Fruit fly (Drosophila melanogaster) whole organism, embryonic: ENCODE results near the gene sac.

ENCODE experiments used
- Adf1 ChIP-seq: fragments of 200-800 bp; sonication (Bioruptor generic); IDR thresholded peaks from 2 replicates; pipeline ENCODE4 v1.3.6; 2022; ENCODE audit warnings: missing biosample characterization, missing genetic modification characterization
- B-H1 ChIP-seq: fragments of 200-800 bp; sonication (Bioruptor generic); IDR thresholded peaks from 3 replicates; pipeline ENCODE4 v1.3.6; 2022; ENCODE audit warnings: missing biosample characterization, missing genetic modification characterization
- Blimp-1 ChIP-seq: fragments of 200-800 bp; sonication (Bioruptor generic); optimal IDR thresholded peaks from 3 replicates; lab custom pipeline; 2018; ENCODE audit warnings: missing biosample characterization, missing genetic modification characterization, mild to moderate bottlenecking, moderate library complexity, missing genetic modification reagents
- CG1024 ChIP-seq: fragments of 200-800 bp; sonication (Bioruptor generic); IDR thresholded peaks from 2 replicates; pipeline ENCODE4 v1.3.6; 2022; ENCODE audit warnings: missing biosample characterization, missing genetic modification characterization
- CG10366 ChIP-seq: fragments of 200-800 bp; sonication (Bioruptor generic); IDR thresholded peaks from 2 replicates; pipeline ENCODE4 v1.3.6; 2022; ENCODE audit warnings: missing biosample characterization, missing genetic modification characterization
- CG10462 ChIP-seq: fragments of 200-800 bp; sonication (Bioruptor generic); optimal IDR thresholded peaks from 2 replicates; lab custom pipeline; 2016; ENCODE audit warnings: missing biosample characterization, missing genetic modification characterization
- CG10543 ChIP-seq: fragments of 200-800 bp; sonication (Bioruptor generic); optimal IDR thresholded peaks from 3 replicates; lab custom pipeline; 2017; ENCODE audit warnings: missing biosample characterization, mild to moderate bottlenecking, missing genetic modification characterization, moderate library complexity
- CG11093 ChIP-seq: fragments of 200-800 bp; sonication (Bioruptor generic); IDR thresholded peaks from 3 replicates; pipeline ENCODE4 v1.3.6; 2022; ENCODE audit warnings: missing biosample characterization, missing genetic modification characterization
- CG13894 ChIP-seq: fragments of 200-800 bp; sonication (Bioruptor generic); optimal IDR thresholded peaks from 3 replicates; lab custom pipeline; 2018; ENCODE audit warnings: missing biosample characterization, mild to moderate bottlenecking, missing genetic modification characterization, moderate library complexity
- CG14050 ChIP-seq: fragments of 200-800 bp; sonication (Bioruptor generic); IDR thresholded peaks from 3 replicates; pipeline ENCODE4 v1.3.6; 2022; ENCODE audit warnings: missing biosample characterization, missing genetic modification characterization
- CG14965 ChIP-seq: fragments of 200-800 bp; sonication (Bioruptor generic); optimal IDR thresholded peaks from 2 replicates; lab custom pipeline; 2016; ENCODE audit warnings: missing biosample characterization, missing genetic modification characterization, borderline replicate concordance
- CG15514 ChIP-seq: fragments of 200-800 bp; sonication (Bioruptor generic); optimal IDR thresholded peaks from 3 replicates; lab custom pipeline; 2017; ENCODE audit warnings: missing biosample characterization, missing genetic modification characterization, mild to moderate bottlenecking, moderate library complexity, missing genetic modification reagents
- CG16779 ChIP-seq: fragments of 200-800 bp; sonication (Bioruptor generic); IDR thresholded peaks from 2 replicates; pipeline ENCODE4 v1.3.6; 2022; ENCODE audit warnings: missing biosample characterization, missing genetic modification characterization
- CG2199 ChIP-seq: fragments of 200-800 bp; sonication (Bioruptor generic); IDR thresholded peaks from 3 replicates; pipeline ENCODE4 v1.3.6; 2022; ENCODE audit warnings: missing biosample characterization, missing genetic modification characterization
- CG31224 ChIP-seq: fragments of 200-800 bp; sonication (Bioruptor generic); IDR thresholded peaks from 2 replicates; pipeline ENCODE4 v1.3.6; 2022; ENCODE audit warnings: missing biosample characterization, missing genetic modification characterization
- CG3838 ChIP-seq: fragments of 200-800 bp; sonication (Bioruptor generic); optimal IDR thresholded peaks from 3 replicates; lab custom pipeline; 2016; ENCODE audit warnings: missing biosample characterization, missing genetic modification characterization
- CG6175 ChIP-seq: fragments of 200-800 bp; sonication (Bioruptor generic); IDR thresholded peaks from 3 replicates; pipeline ENCODE4 v1.3.6; 2022; ENCODE audit warnings: missing biosample characterization, missing genetic modification characterization
- CG7271 ChIP-seq: fragments of 200-800 bp; sonication (Bioruptor generic); optimal IDR thresholded peaks from 2 replicates; lab custom pipeline; 2018; ENCODE audit warnings: missing biosample characterization, mild to moderate bottlenecking, missing genetic modification characterization, moderate library complexity
- CG7556 ChIP-seq: fragments of 200-800 bp; sonication (Bioruptor generic); optimal IDR thresholded peaks from 2 replicates; lab custom pipeline; 2017; ENCODE audit warnings: missing biosample characterization, mild to moderate bottlenecking, missing genetic modification characterization
- CG7786 ChIP-seq: fragments of 200-800 bp; sonication (Bioruptor generic); optimal IDR thresholded peaks from 2 replicates; lab custom pipeline; 2016; ENCODE audit warnings: missing biosample characterization, missing genetic modification characterization
- CTCF ChIP-seq: fragments of 200-800 bp; sonication (Bioruptor generic); optimal IDR thresholded peaks from 2 replicates; lab custom pipeline; 2017; ENCODE audit warnings: missing biosample characterization, mild to moderate bottlenecking, missing genetic modification characterization, moderate library complexity
- E2f2 ChIP-seq: fragments of 200-800 bp; sonication (Bioruptor generic); IDR thresholded peaks from 2 replicates; pipeline ENCODE4 v1.3.6; 2022; ENCODE audit warnings: missing biosample characterization, missing genetic modification characterization
- Gsc ChIP-seq: fragments of 200-800 bp; sonication (Bioruptor generic); IDR thresholded peaks from 2 replicates; pipeline ENCODE4 v1.3.6; 2022; ENCODE audit warnings: missing biosample characterization, missing genetic modification characterization
- HmgZ ChIP-seq: fragments of 200-800 bp; sonication (Bioruptor generic); optimal IDR thresholded peaks from 2 replicates; lab custom pipeline; 2018; ENCODE audit warnings: missing biosample characterization, mild to moderate bottlenecking, missing genetic modification characterization
- Lim3 ChIP-seq: fragments of 200-800 bp; sonication (Bioruptor generic); IDR thresholded peaks from 2 replicates; pipeline ENCODE4 v1.3.6; 2022; ENCODE audit warnings: missing biosample characterization, missing genetic modification characterization
- NFAT ChIP-seq: fragments of 200-800 bp; sonication (Bioruptor generic); IDR thresholded peaks from 2 replicates; pipeline ENCODE4 v1.3.6; 2022; ENCODE audit warnings: missing biosample characterization, missing genetic modification characterization
- Sin3A ChIP-seq: fragments of >200 bp; optimal IDR thresholded peaks from 2 replicates; lab custom pipeline; 2018
- TFAM ChIP-seq: fragments of 200-800 bp; sonication (Bioruptor generic); optimal IDR thresholded peaks from 2 replicates; lab custom pipeline; 2017; ENCODE audit warnings: missing biosample characterization, missing genetic modification characterization, inconsistent platforms
- Vsx1 ChIP-seq: fragments of 200-800 bp; sonication (Bioruptor generic); optimal IDR thresholded peaks from 2 replicates; lab custom pipeline; 2017; ENCODE audit warnings: missing biosample characterization, mild to moderate bottlenecking, missing genetic modification characterization, missing genetic modification reagents
- cato ChIP-seq: fragments of 200-800 bp; sonication (Bioruptor generic); optimal IDR thresholded peaks from 2 replicates; lab custom pipeline; 2016; ENCODE audit warnings: missing biosample characterization, missing genetic modification characterization, borderline replicate concordance
- cg ChIP-seq: fragments of 200-800 bp; sonication (Bioruptor generic); optimal IDR thresholded peaks from 3 replicates; lab custom pipeline; 2019; ENCODE audit warnings: missing biosample characterization, mild to moderate bottlenecking, missing genetic modification characterization, moderate library complexity
- crc ChIP-seq: fragments of 200-800 bp; sonication (Bioruptor generic); optimal IDR thresholded peaks from 2 replicates; lab custom pipeline; 2016; ENCODE audit warnings: missing biosample characterization, missing genetic modification characterization
- dan ChIP-seq: fragments of 200-800 bp; sonication (Bioruptor generic); IDR thresholded peaks from 2 replicates; pipeline ENCODE4 v1.3.6; 2022; ENCODE audit warnings: missing biosample characterization, missing genetic modification characterization
- dmrt11E ChIP-seq: fragments of 200-800 bp; sonication (Bioruptor generic); optimal IDR thresholded peaks from 3 replicates; lab custom pipeline; 2018; ENCODE audit warnings: missing biosample characterization, mild to moderate bottlenecking, missing genetic modification characterization, moderate library complexity
- ewg ChIP-seq: fragments of 200-800 bp; sonication (Bioruptor generic); optimal IDR thresholded peaks from 3 replicates; lab custom pipeline; 2017; ENCODE audit warnings: mild to moderate bottlenecking, missing biosample characterization, missing genetic modification reagents, missing genetic modification characterization
- exex ChIP-seq: fragments of 200-800 bp; sonication (Bioruptor generic); optimal IDR thresholded peaks from 4 replicates; lab custom pipeline; 2018; ENCODE audit warnings: missing biosample characterization, mild to moderate bottlenecking, missing genetic modification characterization, moderate library complexity
- fd3F ChIP-seq: fragments of 200-800 bp; sonication (Bioruptor generic); optimal IDR thresholded peaks from 2 replicates; lab custom pipeline; 2018; ENCODE audit warnings: missing biosample characterization, mild to moderate bottlenecking, missing genetic modification characterization, moderate library complexity
- ham ChIP-seq: fragments of 200-800 bp; sonication (Bioruptor generic); IDR thresholded peaks from 2 replicates; pipeline ENCODE4 v1.3.6; 2022; ENCODE audit warnings: missing biosample characterization, missing genetic modification characterization
- jing ChIP-seq: fragments of 200-800 bp; sonication (Bioruptor generic); optimal IDR thresholded peaks from 2 replicates; lab custom pipeline; 2018; ENCODE audit warnings: missing biosample characterization, mild to moderate bottlenecking, missing genetic modification characterization
- lab ChIP-seq: fragments of 200-800 bp; sonication (Bioruptor generic); optimal IDR thresholded peaks from 3 replicates; lab custom pipeline; 2017; ENCODE audit warnings: missing biosample characterization, missing genetic modification characterization, mild to moderate bottlenecking, moderate library complexity, missing genetic modification reagents
- nau ChIP-seq: fragments of 200-800 bp; sonication (Bioruptor generic); optimal IDR thresholded peaks from 3 replicates; lab custom pipeline; 2017; ENCODE audit warnings: missing biosample characterization, mild to moderate bottlenecking, missing genetic modification characterization, missing genetic modification reagents
- otp ChIP-seq: fragments of 200-800 bp; sonication (Bioruptor generic); IDR thresholded peaks from 3 replicates; pipeline ENCODE4, ENCODE4 v1.3.6; 2022; ENCODE audit warnings: missing biosample characterization, missing genetic modification characterization
- pan ChIP-seq, 4 experiments: fragments of >200 bp in 3 of 4; fragments of 200-800 bp in 1 of 4; sonication (Bioruptor generic) in 1 of 4; optimal IDR thresholded peaks in 3 of 4; IDR thresholded peaks in 1 of 4; 2 replicates each; pipeline versions ENCODE4 v1.3.6 to Lab custom; 2017 to 2022; ENCODE audit warnings: missing biosample characterization in 2 of 4, missing genetic modification characterization in 2 of 4, mixed read lengths in 1 of 4
- ranshi ChIP-seq: fragments of 200-800 bp; sonication (Bioruptor generic); IDR thresholded peaks from 2 replicates; pipeline ENCODE4 v1.3.6; 2022; ENCODE audit warnings: missing biosample characterization, missing genetic modification characterization
- row ChIP-seq: fragments of 200-800 bp; sonication (Bioruptor generic); IDR thresholded peaks from 3 replicates; pipeline ENCODE4 v1.3.6; 2022; ENCODE audit warnings: missing biosample characterization, missing genetic modification characterization
- sens ChIP-seq: fragments of 200-800 bp; sonication (Bioruptor generic); peaks from one replicate; lab custom pipeline; 2016; ENCODE audit warnings: missing biosample characterization, missing genetic modification characterization
- sim ChIP-seq: fragments of 200-800 bp; sonication (Bioruptor generic); IDR thresholded peaks from 2 replicates; pipeline ENCODE4 v1.3.6; 2022; ENCODE audit warnings: missing biosample characterization, missing genetic modification characterization
- twi ChIP-seq: fragments of 200-800 bp; optimal IDR thresholded peaks from 2 replicates; lab custom pipeline; 2019; ENCODE audit warnings: missing biosample characterization, mild to moderate bottlenecking, missing genetic modification characterization, moderate library complexity

The sac gene

DNA sequence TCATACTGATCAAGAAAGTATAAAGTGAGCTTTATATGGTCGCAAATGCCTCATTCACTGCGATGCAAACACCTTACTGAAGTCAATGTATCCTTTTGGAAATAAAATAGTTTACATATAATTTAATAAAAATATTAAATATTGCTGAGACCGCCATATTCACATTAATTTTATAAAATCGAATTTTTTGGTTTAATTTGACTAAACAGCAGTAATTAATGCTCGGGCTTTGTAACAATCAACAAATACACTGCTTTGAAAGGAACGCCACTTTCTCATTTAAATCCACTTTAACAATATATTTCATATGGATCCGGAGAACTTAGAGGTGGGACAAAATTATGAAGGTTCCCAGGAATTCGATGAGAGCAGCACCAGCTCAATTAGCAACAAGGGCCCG is at the start of gene sac:
Gene sac (plus strand): TSS at position 301 of the 400 bp plus-strand sequence.
- TF ChIP-seq E2f2 (no peak), sens (peak; percentile 13), row (GFP tag; lab: Robert Waterston, UW) (no peak), dmrt11E (tag; lab: Kevin White, UChicago) (no peak)

DNA sequence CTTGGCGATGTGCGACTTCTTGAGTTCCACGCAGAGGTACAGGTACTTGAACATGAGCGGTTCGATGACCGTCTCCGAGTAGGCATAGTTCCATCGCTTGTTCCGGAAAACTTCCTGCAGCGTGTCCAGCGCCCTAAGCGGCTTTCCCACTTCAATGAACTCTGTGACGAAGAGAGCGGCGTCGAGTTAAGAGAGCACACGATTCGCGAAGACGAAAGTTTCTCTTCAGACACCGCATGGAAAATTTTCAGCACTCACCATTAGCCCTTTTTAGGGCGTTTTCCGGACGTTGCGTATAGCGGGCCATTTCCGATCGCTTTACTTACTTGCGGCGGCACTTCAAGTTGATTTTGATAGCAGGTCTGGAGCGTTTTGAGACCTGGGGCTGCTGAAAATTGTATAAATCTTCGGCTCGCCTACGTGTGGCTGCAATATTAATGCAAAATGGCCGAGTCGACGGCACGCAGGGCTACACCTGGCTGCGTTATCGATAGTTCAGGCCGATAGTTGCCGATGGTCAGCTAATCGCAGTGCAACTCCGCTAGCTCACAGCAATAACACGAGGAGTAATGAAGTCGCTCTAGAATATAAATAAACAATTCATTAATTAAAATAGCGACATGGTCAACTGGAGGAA is 47.1 kb upstream of the sac start, which contains the start of the genes eIF3a and CG1074:
Gene eIF3a (minus strand): TSS at position 455 of the 637 bp plus-strand sequence.
Gene CG1074 (plus strand): TSS at position 525 of the 637 bp plus-strand sequence.
- TF ChIP-seq CG2199 (GFP tag; lab: Robert Waterston, UW) (peak; percentile 69; the same call in 1 of the 3 replicates), ewg (GFP tag; lab: Kevin White, UChicago) (peak; percentile 62), Adf1 (GFP tag; lab: Robert Waterston, UW) (peak; percentile 52), CG11093 (GFP tag; lab: Robert Waterston, UW) (0 out of 3 replicates have a peak, but pooled peaks have one; percentile 8), CG31224 (no peak), HmgZ (peak; percentile 87), Blimp-1 (no peak), cg (GFP tag; lab: Kevin White, UChicago) (peak; percentile 9), CG13894 (peak; percentile 82), lab (GFP tag; lab: Kevin White, UChicago) (no peak), NFAT (GFP tag; lab: Robert Waterston, UW) (peak; percentile 94), CTCF (GFP tag; lab: Kevin White, UChicago) (peak; percentile 52), otp (peak; percentile 57; the same call in 2 of the 3 replicates), CG1024 (GFP tag; lab: Robert Waterston, UW) (peak; percentile 68; the same call in 1 of the 2 replicates), dan (GFP tag; lab: Robert Waterston, UW) (no peak), exex (tag; lab: Kevin White, UChicago) (no peak), pan (optimal IDR thresholded peaks at IDR 0.05; lab: Kevin White, UChicago) (no peak), pan (GFP tag; optimal IDR thresholded peaks at IDR 0.05 in 1 of 2, IDR thresholded peaks at IDR 0.05 in 1 of 2) (peak in 1 of 2 experiments; percentile 69), ranshi (GFP tag; lab: Robert Waterston, UW) (peak; percentile 64), twi (tag; lab: Kevin White, UChicago) (peak; percentile 62), CG6175 (GFP tag; lab: Robert Waterston, UW) (peak; percentile 34; the same call in 1 of the 3 replicates), CG7556 (GFP tag; lab: Kevin White, UChicago) (peak; percentile 24), CG15514 (GFP tag; lab: Kevin White, UChicago) (peak; percentile 91), CG16779 (GFP tag; lab: Robert Waterston, UW) (0 out of 2 replicates have a peak, but pooled peaks have one; percentile 65), Sin3A (lab: Kevin White, UChicago) (peak; percentile 86), CG14050 (GFP tag; lab: Robert Waterston, UW) (0 out of 3 replicates have a peak, but pooled peaks have one; percentile 34), CG7271 (tag; lab: Kevin White, UChicago) (peak; percentile 78), cato (no peak), nau (GFP tag; lab: Kevin White, UChicago) (no peak), ham (GFP tag; lab: Robert Waterston, UW) (no peak), CG3838 (GFP tag; lab: Kevin White, UChicago) (no peak), Lim3 (GFP tag; lab: Robert Waterston, UW) (no peak), CG7786 (GFP tag; lab: Kevin White, UChicago) (peak; percentile 36), Gsc (no peak), fd3F (peak; percentile 19), B-H1 (peak; percentile 17; the same call in 1 of the 3 replicates), jing (GFP tag; lab: Kevin White, UChicago) (no peak), CG14965 (no peak), CG10543 (GFP tag; lab: Kevin White, UChicago) (peak; percentile 78), dmrt11E (tag; lab: Kevin White, UChicago) (peak; percentile 35), crc (GFP tag; lab: Kevin White, UChicago) (no peak), CG10462 (GFP tag; lab: Kevin White, UChicago) (no peak), CG10366 (GFP tag; lab: Robert Waterston, UW) (no peak; the same call in 1 of the 2 replicates), Vsx1 (GFP tag; lab: Kevin White, UChicago) (no peak), TFAM (GFP tag; lab: Kevin White, UChicago) (no peak), sim (GFP tag; lab: Robert Waterston, UW) (no peak)
